Fruit fly (Drosophila melanogaster) whole organism, embryonic: ENCODE results near the gene CG17660.

Source experiments
- ATbp ChIP-seq: fragments of 200-800 bp; sonication (Bioruptor generic); optimal IDR thresholded peaks from 2 replicates; lab custom pipeline; 2017; ENCODE audit warnings: missing biosample characterization, mild to moderate bottlenecking, missing genetic modification characterization, missing genetic modification reagents
- Ada2b ChIP-seq: fragments of 200-800 bp; sonication (Bioruptor generic); IDR thresholded peaks from 2 replicates; pipeline ENCODE4 v1.3.6; 2022; ENCODE audit warnings: missing biosample characterization, missing genetic modification characterization
- Adf1 ChIP-seq: fragments of 200-800 bp; sonication (Bioruptor generic); IDR thresholded peaks from 2 replicates; pipeline ENCODE4 v1.3.6; 2022; ENCODE audit warnings: missing biosample characterization, missing genetic modification characterization
- Atf3 ChIP-seq: fragments of 200-800 bp; sonication (Bioruptor generic); optimal IDR thresholded peaks from 3 replicates; lab custom pipeline; 2016; ENCODE audit warnings: missing biosample characterization, missing genetic modification characterization
- BEAF-32 ChIP-seq: fragments of 200-800 bp; sonication (Bioruptor generic); optimal IDR thresholded peaks from 3 replicates; lab custom pipeline; 2017; ENCODE audit warnings: missing biosample characterization, missing genetic modification characterization, mild to moderate bottlenecking, moderate library complexity, missing genetic modification reagents
- Blimp-1 ChIP-seq: fragments of 200-800 bp; sonication (Bioruptor generic); optimal IDR thresholded peaks from 3 replicates; lab custom pipeline; 2018; ENCODE audit warnings: missing biosample characterization, missing genetic modification characterization, mild to moderate bottlenecking, moderate library complexity, missing genetic modification reagents
- BtbVII ChIP-seq: fragments of 200-800 bp; sonication (Bioruptor generic); optimal IDR thresholded peaks from 3 replicates; lab custom pipeline; 2017; ENCODE audit warnings: missing biosample characterization, mild to moderate bottlenecking, missing genetic modification characterization
- CG10979 ChIP-seq: fragments of 200-800 bp; sonication (Bioruptor generic); optimal IDR thresholded peaks from 2 replicates; lab custom pipeline; 2018; ENCODE audit warnings: missing biosample characterization, mild to moderate bottlenecking, missing genetic modification characterization, moderate library complexity
- CG11093 ChIP-seq: fragments of 200-800 bp; sonication (Bioruptor generic); IDR thresholded peaks from 3 replicates; pipeline ENCODE4 v1.3.6; 2022; ENCODE audit warnings: missing biosample characterization, missing genetic modification characterization
- CG11247 ChIP-seq: fragments of 200-800 bp; sonication (Bioruptor generic); IDR thresholded peaks from 2 replicates; pipeline ENCODE4 v1.3.6; 2022; ENCODE audit warnings: missing biosample characterization, missing genetic modification characterization
- CG11560 ChIP-seq: fragments of 200-800 bp; sonication (Bioruptor generic); IDR thresholded peaks from 3 replicates; pipeline ENCODE4 v1.3.6; 2022; ENCODE audit warnings: missing biosample characterization, missing genetic modification characterization
- CG15601 ChIP-seq: fragments of 200-800 bp; sonication (Bioruptor generic); optimal IDR thresholded peaks from 3 replicates; lab custom pipeline; 2019; ENCODE audit warnings: missing biosample characterization, mild to moderate bottlenecking, missing genetic modification characterization, moderate library complexity
- CG17186 ChIP-seq: fragments of 200-800 bp; sonication (Bioruptor generic); optimal IDR thresholded peaks from 3 replicates; lab custom pipeline; 2017; ENCODE audit warnings: missing biosample characterization, missing genetic modification reagents, missing genetic modification characterization
- CG17385 ChIP-seq: fragments of 200-800 bp; sonication (Bioruptor generic); optimal IDR thresholded peaks from 3 replicates; lab custom pipeline; 2018; ENCODE audit warnings: missing biosample characterization, mild to moderate bottlenecking, missing genetic modification characterization
- CG17568 ChIP-seq: fragments of 200-800 bp; sonication (Bioruptor generic); optimal IDR thresholded peaks from 2 replicates; lab custom pipeline; 2018; ENCODE audit warnings: missing biosample characterization, mild to moderate bottlenecking, missing genetic modification characterization, moderate library complexity
- CG18619 ChIP-seq: fragments of 200-800 bp; sonication (Bioruptor generic); optimal IDR thresholded peaks from 3 replicates; lab custom pipeline; 2017; ENCODE audit warnings: missing biosample characterization, mild to moderate bottlenecking, missing genetic modification characterization
- CG30020 ChIP-seq: fragments of 200-800 bp; optimal IDR thresholded peaks from 2 replicates; lab custom pipeline; 2019; ENCODE audit warnings: missing biosample characterization, mild to moderate bottlenecking, missing genetic modification characterization, moderate library complexity
- CG31224 ChIP-seq: fragments of 200-800 bp; sonication (Bioruptor generic); IDR thresholded peaks from 2 replicates; pipeline ENCODE4 v1.3.6; 2022; ENCODE audit warnings: missing biosample characterization, missing genetic modification characterization
- CG31388 ChIP-seq: fragments of 200-800 bp; sonication (Bioruptor generic); optimal IDR thresholded peaks from 2 replicates; lab custom pipeline; 2016; ENCODE audit warnings: missing biosample characterization, missing genetic modification characterization
- CG4707 ChIP-seq: fragments of 200-800 bp; sonication (Bioruptor generic); optimal IDR thresholded peaks from 2 replicates; lab custom pipeline; 2018; ENCODE audit warnings: missing biosample characterization, mild to moderate bottlenecking, missing genetic modification characterization, moderate library complexity
- CG5245 ChIP-seq: fragments of 200-800 bp; sonication (Bioruptor generic); optimal IDR thresholded peaks from 3 replicates; lab custom pipeline; 2016; ENCODE audit warnings: missing biosample characterization, missing genetic modification characterization
- CTCF ChIP-seq: fragments of 200-800 bp; sonication (Bioruptor generic); optimal IDR thresholded peaks from 2 replicates; lab custom pipeline; 2017; ENCODE audit warnings: missing biosample characterization, mild to moderate bottlenecking, missing genetic modification characterization, moderate library complexity
- Camta ChIP-seq: fragments of 200-800 bp; sonication (Bioruptor generic); optimal IDR thresholded peaks from 2 replicates; lab custom pipeline; 2016; ENCODE audit warnings: missing biosample characterization, missing genetic modification characterization
- CkIIα-i1 ChIP-seq: fragments of 200-800 bp; sonication (Bioruptor generic); IDR thresholded peaks from 2 replicates; pipeline ENCODE4 v1.3.6; 2022; ENCODE audit warnings: missing biosample characterization, missing genetic modification characterization
- Dfd ChIP-seq, 2 experiments: fragments of >200 bp; optimal IDR thresholded peaks; 2 replicates each; lab custom pipeline; 2017; ENCODE audit warnings: missing biosample characterization in 2 of 2, missing genetic modification characterization in 2 of 2
- Dll ChIP-seq: fragments of 200-800 bp; sonication (Bioruptor generic); IDR thresholded peaks from 4 replicates; pipeline ENCODE4 v1.3.6; 2022; ENCODE audit warnings: missing biosample characterization, missing genetic modification characterization; ENCODE audit not compliant: partially characterized antibody
- Dref ChIP-seq: fragments of 200-800 bp; sonication (Bioruptor generic); IDR thresholded peaks from 2 replicates; pipeline ENCODE4 v1.3.6; 2022; ENCODE audit warnings: missing biosample characterization, missing genetic modification characterization
- HLH54F ChIP-seq: fragments of 200-800 bp; sonication (Bioruptor generic); optimal IDR thresholded peaks from 3 replicates; lab custom pipeline; 2016; ENCODE audit warnings: missing biosample characterization, missing genetic modification characterization
- Lim3 ChIP-seq: fragments of 200-800 bp; sonication (Bioruptor generic); IDR thresholded peaks from 2 replicates; pipeline ENCODE4 v1.3.6; 2022; ENCODE audit warnings: missing biosample characterization, missing genetic modification characterization
- MESR4 ChIP-seq: fragments of 200-800 bp; sonication (Bioruptor generic); optimal IDR thresholded peaks from 2 replicates; lab custom pipeline; 2018; ENCODE audit warnings: missing biosample characterization, mild to moderate bottlenecking, missing genetic modification characterization, moderate library complexity
- Max ChIP-seq: fragments of 200-800 bp; sonication (Bioruptor generic); optimal IDR thresholded peaks from 2 replicates; lab custom pipeline; 2016; ENCODE audit warnings: missing biosample characterization, mild to moderate bottlenecking, missing genetic modification characterization
- Med ChIP-seq: fragments of 200-800 bp; sonication (Bioruptor generic); peaks from one replicate; lab custom pipeline; 2016; ENCODE audit warnings: missing biosample characterization, missing genetic modification characterization, mild to moderate bottlenecking, inconsistent platforms, moderate library complexity
- Meics ChIP-seq: fragments of 200-800 bp; sonication (Bioruptor generic); optimal IDR thresholded peaks from 2 replicates; lab custom pipeline; 2017; ENCODE audit warnings: missing biosample characterization, mild to moderate bottlenecking, missing genetic modification characterization
- NC2β ChIP-seq: fragments of 200-800 bp; sonication (Bioruptor generic); optimal IDR thresholded peaks from 2 replicates; lab custom pipeline; 2016; ENCODE audit warnings: missing biosample characterization, missing genetic modification characterization
- Neu2 ChIP-seq: fragments of 200-800 bp; sonication (Bioruptor generic); optimal IDR thresholded peaks from 3 replicates; lab custom pipeline; 2016; ENCODE audit warnings: missing biosample characterization, missing genetic modification characterization, borderline replicate concordance
- Ravus ChIP-seq: fragments of 200-800 bp; sonication (Bioruptor generic); IDR thresholded peaks from 2 replicates; pipeline ENCODE4 v1.3.6; 2022; ENCODE audit warnings: missing biosample characterization, missing genetic modification characterization
- Ssrp ChIP-seq: fragments of 200-800 bp; sonication (Bioruptor generic); optimal IDR thresholded peaks from 2 replicates; lab custom pipeline; 2018; ENCODE audit warnings: missing biosample characterization, mild to moderate bottlenecking, missing genetic modification characterization, moderate library complexity
- Usf ChIP-seq: fragments of 200-800 bp; sonication (Bioruptor generic); optimal IDR thresholded peaks from 2 replicates; lab custom pipeline; 2017; ENCODE audit warnings: missing genotype, missing biosample characterization, missing genetic modification characterization
- crol ChIP-seq: fragments of 200-800 bp; sonication (Bioruptor generic); IDR thresholded peaks from 2 replicates; pipeline ENCODE4 v1.3.6; 2022; ENCODE audit warnings: missing biosample characterization, missing genetic modification characterization
- ind ChIP-seq: fragments of 200-800 bp; sonication (Bioruptor generic); optimal IDR thresholded peaks from 3 replicates; lab custom pipeline; 2016; ENCODE audit warnings: missing biosample characterization, missing genetic modification characterization
- luna ChIP-seq: fragments of 200-800 bp; sonication (Bioruptor generic); optimal IDR thresholded peaks from 2 replicates; lab custom pipeline; 2016; ENCODE audit warnings: missing biosample characterization, missing genetic modification characterization
- onecut ChIP-seq: fragments of 200-800 bp; sonication (Bioruptor generic); IDR thresholded peaks from 2 replicates; pipeline ENCODE4 v1.3.6; 2022; ENCODE audit warnings: missing biosample characterization, missing genetic modification characterization
- pita ChIP-seq: fragments of 200-800 bp; sonication (Bioruptor generic); optimal IDR thresholded peaks from 2 replicates; lab custom pipeline; 2017; ENCODE audit warnings: missing biosample characterization, mild to moderate bottlenecking, missing genetic modification characterization
- pros ChIP-seq: fragments of 200-800 bp; sonication (Bioruptor generic); optimal IDR thresholded peaks from 3 replicates; lab custom pipeline; 2019; ENCODE audit warnings: missing biosample characterization, mild to moderate bottlenecking, missing genetic modification characterization, moderate library complexity
- pum ChIP-seq: fragments of 200-800 bp; sonication (Bioruptor generic); optimal IDR thresholded peaks from 2 replicates; lab custom pipeline; 2016; ENCODE audit warnings: missing biosample characterization, missing genetic modification characterization
- salm ChIP-seq: fragments of 200-800 bp; sonication (Bioruptor generic); optimal IDR thresholded peaks from 2 replicates; lab custom pipeline; 2018; ENCODE audit warnings: missing biosample characterization, mild to moderate bottlenecking, missing genetic modification characterization
- sr ChIP-seq: fragments of 200-800 bp; sonication (Bioruptor generic); IDR thresholded peaks from 3 replicates; pipeline ENCODE4 v1.3.6; 2022; ENCODE audit warnings: missing biosample characterization, missing genetic modification characterization
- stc ChIP-seq: fragments of 200-800 bp; sonication (Bioruptor generic); IDR thresholded peaks from 2 replicates; pipeline ENCODE4 v1.3.6; 2022; ENCODE audit warnings: missing biosample characterization, missing genetic modification characterization
- vfl ChIP-seq: fragments of 200-800 bp; sonication (Bioruptor generic); optimal IDR thresholded peaks from 2 replicates; lab custom pipeline; 2016; ENCODE audit warnings: missing biosample characterization, missing genetic modification characterization
- vnd ChIP-seq: fragments of 200-800 bp; sonication (Bioruptor generic); IDR thresholded peaks from 3 replicates; pipeline ENCODE4 v1.3.6; 2022; ENCODE audit warnings: missing biosample characterization, missing genetic modification characterization; ENCODE audit not compliant: partially characterized antibody
- wdn ChIP-seq: fragments of 200-800 bp; sonication (Bioruptor generic); IDR thresholded peaks from 2 replicates; pipeline ENCODE4 v1.3.6; 2022; ENCODE audit warnings: missing biosample characterization, missing genetic modification characterization

Gene CG17660

dm6 chr2L:1738054-1738453, 27.8 kb upstream of the CG17660 start (continued):
- TF ChIP-seq pum (GFP tag; lab: Kevin White, UChicago) (no peak), CG10979 (tag; lab: Kevin White, UChicago) (peak; percentile 70), CTCF (GFP tag; lab: Kevin White, UChicago) (no peak), Neu2 (GFP tag; lab: Kevin White, UChicago) (no peak), Blimp-1 (peak; percentile 85), luna (GFP tag; lab: Kevin White, UChicago) (no peak), salm (tag; lab: Kevin White, UChicago) (no peak), BtbVII (no peak), Dll (GFP tag; lab: Robert Waterston, UW) (no peak), CG30020 (no peak), Ravus (no peak), CG11093 (GFP tag; lab: Robert Waterston, UW) (no peak), sr (GFP tag; lab: Robert Waterston, UW) (no peak), CG18619 (GFP tag; lab: Kevin White, UChicago) (no peak), wdn (GFP tag; lab: Robert Waterston, UW) (no peak), CG11247 (GFP tag; lab: Robert Waterston, UW) (no peak), ATbp (peak; percentile 44), pros (GFP tag; lab: Kevin White, UChicago) (no peak)

dm6 chr2L:1737057-1737581, 26.9 kb upstream of the CG17660 start:
- TF ChIP-seq NC2β (GFP tag; lab: Kevin White, UChicago) (peak; percentile 72), CG5245 (GFP tag; lab: Kevin White, UChicago) (peak; percentile 86), stc (peak; percentile 80), CG4707 (GFP tag; lab: Kevin White, UChicago) (peak; percentile 35), CG31224 (GFP tag; lab: Robert Waterston, UW) (peak; percentile 82), crol (GFP tag; lab: Robert Waterston, UW) (0 out of 2 replicates have a peak, but pooled peaks have one; percentile 23), Atf3 (GFP tag; lab: Kevin White, UChicago) (peak; percentile 90), Dref (GFP tag; lab: Robert Waterston, UW) (no peak), ind (GFP tag; lab: Kevin White, UChicago) (peak; percentile 90), pita (GFP tag; lab: Kevin White, UChicago) (no peak), Max (GFP tag; lab: Kevin White, UChicago) (peak; percentile 85), CG17385 (GFP tag; lab: Kevin White, UChicago) (peak; percentile 76), Adf1 (GFP tag; lab: Robert Waterston, UW) (peak; percentile 35; the same call in 1 of the 2 replicates), CG31388 (GFP tag; lab: Kevin White, UChicago) (peak; percentile 64), CG15601 (tag; lab: Kevin White, UChicago) (peak; percentile 69), Dfd (GFP tag; optimal IDR thresholded peaks at IDR 0.05; lab: Kevin White, UChicago) (no peak), onecut (peak; percentile 35; the same call in 1 of the 2 replicates), CG17186 (GFP tag; lab: Kevin White, UChicago) (peak; percentile 42), MESR4 (GFP tag; lab: Kevin White, UChicago) (peak; percentile 6), vnd (GFP tag; lab: Robert Waterston, UW) (no peak), Ssrp (peak; percentile 89), Camta (GFP tag; lab: Kevin White, UChicago) (peak; percentile 93), CG17568 (GFP tag; lab: Kevin White, UChicago) (peak; percentile 69), pros (GFP tag; lab: Kevin White, UChicago) (no peak), Meics (GFP tag; lab: Kevin White, UChicago) (peak; percentile 81), Usf (GFP tag; lab: Kevin White, UChicago) (peak; percentile 68), Lim3 (GFP tag; lab: Robert Waterston, UW) (peak; percentile 47; the same call in 1 of the 2 replicates), BEAF-32 (GFP tag; lab: Kevin White, UChicago) (no peak), CkIIα-i1 (GFP tag; lab: Robert Waterston, UW) (peak; percentile 13; the same call in 1 of the 2 replicates), CG11560 (tag; lab: Robert Waterston, UW) (peak; percentile 75; the same call in 2 of the 3 replicates), Med (GFP tag; lab: Kevin White, UChicago) (peak; percentile 98), vfl (GFP tag; lab: Kevin White, UChicago) (peak; percentile 53), Ada2b (GFP tag; lab: Robert Waterston, UW) (peak; percentile 79), HLH54F (GFP tag; lab: Kevin White, UChicago) (peak; percentile 89)
